Fruit fly (Drosophila melanogaster): ENCODE data around the gene CG8993.

DNA sequence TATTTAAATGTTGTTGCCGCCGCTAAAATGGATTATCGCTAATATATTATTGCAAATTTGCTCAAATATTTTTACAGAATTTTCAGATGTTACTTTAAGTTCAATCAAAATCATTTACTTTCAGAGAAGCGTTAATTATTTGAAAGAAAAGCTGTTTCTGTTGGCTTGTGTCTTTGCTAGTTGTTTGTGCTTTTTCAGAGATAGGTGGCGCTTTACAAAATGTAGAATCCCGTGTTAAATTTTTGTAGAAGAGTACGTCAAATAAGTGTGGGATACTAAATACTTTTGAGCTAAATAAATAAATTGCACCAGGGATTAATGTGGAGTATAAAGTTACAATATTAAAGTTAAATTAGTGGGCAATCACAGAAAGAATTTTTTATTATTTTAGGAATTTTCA is 37.3 kb downstream of the CG8993 start:
- TF ChIP-seq insv (optimal IDR thresholded peaks at IDR 0.05): no peak
- no peak for TF ChIP-seq ttk (optimal IDR thresholded peaks at IDR 0.05)
- no peak for TF ChIP-seq h (optimal IDR thresholded peaks at IDR 0.05)
- TF ChIP-seq Sin3A (optimal IDR thresholded peaks at IDR 0.05): no peak
